Worm (Caenorhabditis elegans): ENCODE measurements around the gene gtf-2E2.

The gtf-2E2 gene

DNA sequence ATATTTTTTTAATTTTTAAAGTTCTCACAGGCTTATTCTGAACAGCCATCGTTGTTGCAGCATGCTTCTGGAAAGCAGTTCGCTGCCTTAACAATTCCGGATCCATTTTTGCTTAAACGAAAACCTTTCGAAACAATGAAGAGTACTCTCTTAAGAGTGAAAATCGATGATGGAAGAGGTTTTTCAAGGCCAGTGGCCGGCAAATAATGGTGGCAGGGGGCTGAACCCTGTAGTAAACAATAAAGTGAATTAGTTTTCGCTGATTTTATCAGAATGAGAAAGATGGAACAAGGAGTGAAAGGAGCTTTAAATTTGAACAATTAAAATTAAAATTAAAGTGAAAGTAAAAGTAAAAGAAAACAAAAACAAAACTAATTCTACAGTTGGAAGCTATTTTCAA is at the start of gene gtf-2E2:
Gene gtf-2E2 (minus strand): TSS at position 111 of the 400 bp plus-strand sequence.
- TF ChIP-seq unc-62 (GFP tag; optimal IDR thresholded peaks at IDR 0.05): no peak

- no peak for TF ChIP-seq unc-62 (GFP tag; optimal IDR thresholded peaks at IDR 0.05)
Observed at ce11 chrII:11592023-11592422, 49.7 kb upstream of the gtf-2E2 start, which contains the start of gene F07A11.1. TSS of gene F07A11.1 (minus strand) at chrII:11592123.

DNA sequence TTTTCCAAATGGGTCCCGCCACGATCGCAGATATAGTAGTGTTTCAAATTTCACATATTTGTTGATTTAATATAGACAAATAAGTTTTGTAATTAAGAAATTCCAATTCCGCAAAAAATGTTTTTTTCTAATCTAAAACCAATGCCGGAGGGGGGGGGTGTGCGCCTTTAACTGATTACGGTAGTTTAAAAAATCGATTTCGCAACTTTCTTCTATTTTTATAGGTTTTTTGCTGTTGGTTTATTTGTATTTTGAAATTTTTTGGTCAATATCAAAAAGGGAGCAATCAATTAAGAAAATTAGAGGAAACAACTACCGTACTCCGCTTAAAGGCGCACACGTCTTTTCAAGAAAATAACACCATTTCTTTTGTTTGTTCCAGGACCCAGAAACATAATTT is 49.3 kb upstream of the gtf-2E2 start:
- no peak for TF ChIP-seq unc-62 (GFP tag; optimal IDR thresholded peaks at IDR 0.05)

DNA sequence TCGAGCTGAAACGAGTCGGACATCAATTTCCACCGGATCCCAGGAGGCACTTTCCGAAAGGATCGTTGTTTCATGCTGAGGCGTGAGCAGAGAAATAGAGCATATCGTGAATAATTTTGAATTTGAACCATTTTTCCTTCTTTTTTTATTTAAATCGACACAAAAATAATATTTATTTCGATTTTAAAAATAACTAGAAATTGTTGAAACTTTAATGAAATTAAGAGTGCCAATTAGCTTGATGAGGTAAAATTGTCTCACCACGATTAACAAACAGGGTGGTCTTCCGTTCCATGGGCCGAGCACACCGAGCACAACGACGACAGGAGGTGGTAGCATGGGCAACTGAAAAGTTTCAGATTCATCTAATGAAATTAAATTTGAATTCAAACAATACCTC is 46.0 kb upstream of the gtf-2E2 start:
- TF ChIP-seq unc-62 (GFP tag; optimal IDR thresholded peaks at IDR 0.05): no peak

DNA sequence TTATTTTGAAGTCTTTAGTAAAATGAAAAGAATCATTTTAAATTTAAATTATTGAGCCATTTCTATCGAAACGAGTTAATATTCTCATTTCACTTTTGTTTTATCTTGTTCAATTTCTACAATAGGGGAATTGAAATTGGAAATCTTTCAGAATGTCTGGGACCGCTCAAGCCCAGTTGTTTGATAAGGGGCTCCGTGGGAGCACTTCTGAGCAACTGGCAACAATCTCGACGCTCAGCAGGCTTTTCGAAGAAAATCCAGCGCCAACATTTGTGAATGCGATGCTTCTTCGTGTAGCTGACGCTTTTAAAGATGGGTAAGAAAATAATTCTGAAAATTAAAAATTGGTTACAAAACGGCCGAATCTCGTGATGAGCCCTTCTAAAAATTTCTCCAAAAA is 40.4 kb upstream of the gtf-2E2 start, which contains the start of gene ints-7:
Gene ints-7 (plus strand): TSS at position 152 of the 400 bp plus-strand sequence.
- TF ChIP-seq unc-62 (GFP tag; optimal IDR thresholded peaks at IDR 0.05): no peak

ce11 chrII:11578327-11578726 is 36.0 kb upstream of the gtf-2E2 start, which contains the start of gene smc-6:
TSS of gene smc-6 (plus strand) at chrII:11578716.
- TF ChIP-seq unc-62 (GFP tag; optimal IDR thresholded peaks at IDR 0.05): no peak

- no peak for TF ChIP-seq unc-62 (GFP tag; optimal IDR thresholded peaks at IDR 0.05)
Observed at ce11 chrII:11577861-11578260, 35.6 kb upstream of the gtf-2E2 start.

- TF ChIP-seq unc-62 (GFP tag; optimal IDR thresholded peaks at IDR 0.05): no peak
Observed at ce11 chrII:11577397-11577796, 35.1 kb upstream of the gtf-2E2 start, which contains the start of gene pcs-1. TSS of gene pcs-1 (minus strand) at chrII:11577740.

ce11 chrII:11572944-11573343 is 30.6 kb upstream of the gtf-2E2 start, which contains the start of gene F54D5.2:
TSS of gene F54D5.2 (plus strand) at chrII:11573180.
- no peak for TF ChIP-seq unc-62 (GFP tag; optimal IDR thresholded peaks at IDR 0.05)

- TF ChIP-seq unc-62 (GFP tag; optimal IDR thresholded peaks at IDR 0.05): no peak
Observed at ce11 chrII:11571260-11571854, 29.1 kb upstream of the gtf-2E2 start, which contains the start of gene F54D5.3. TSS of gene F54D5.3 (plus strand) at chrII:11571805.

ce11 chrII:11569213-11569868 is 27.0 kb upstream of the gtf-2E2 start, which contains the start of the genes F54D5.23 and F54D5.4:
TSS of gene F54D5.23 (minus strand) at chrII:11569287.
TSS of gene F54D5.4 (plus strand) at chrII:11569818.
- TF ChIP-seq unc-62 (GFP tag; optimal IDR thresholded peaks at IDR 0.05): no peak

ce11 chrII:11568670-11569069 is 26.4 kb upstream of the gtf-2E2 start:
- TF ChIP-seq unc-62 (GFP tag; optimal IDR thresholded peaks at IDR 0.05): no peak

DNA sequence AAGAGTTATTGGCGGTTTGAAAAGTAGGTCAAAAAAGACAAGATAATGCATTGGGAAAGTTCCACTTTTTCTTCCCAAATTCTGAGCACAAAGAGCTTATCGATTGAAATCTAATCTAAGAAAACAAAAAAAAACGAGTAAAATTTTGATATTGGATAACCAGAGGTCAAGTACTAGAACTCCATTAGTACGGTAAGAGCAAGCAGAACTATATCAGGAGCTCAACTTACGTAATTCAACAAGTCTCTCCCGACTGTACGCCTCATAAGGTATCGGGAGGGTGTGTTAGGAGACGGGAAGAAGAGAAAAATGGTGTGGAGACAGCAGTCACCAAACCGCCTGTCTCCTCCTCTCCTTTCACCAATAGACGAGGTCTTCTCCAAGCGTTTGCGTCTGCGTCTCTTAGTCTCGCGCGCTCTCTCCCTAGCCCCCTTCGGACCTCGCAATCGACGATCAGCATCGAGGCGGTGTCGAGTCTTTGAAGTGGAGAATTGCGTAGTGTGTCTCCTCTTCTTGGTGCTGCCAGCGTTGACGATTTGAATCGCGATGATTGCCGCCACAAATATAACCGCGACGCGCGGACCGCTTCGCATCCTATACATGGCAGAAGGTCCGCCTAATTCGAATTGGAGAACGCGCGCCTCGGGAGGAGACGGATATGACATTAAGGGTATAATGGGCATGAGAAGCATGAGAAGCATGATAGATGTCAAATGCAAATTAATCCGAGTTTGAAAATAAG is 24.8 kb upstream of the gtf-2E2 start, which contains the start of gene F54D5.5:
Gene F54D5.5 (minus strand): TSS at position 51 of the 742 bp plus-strand sequence.
- no peak for TF ChIP-seq unc-62 (GFP tag; optimal IDR thresholded peaks at IDR 0.05)

ce11 chrII:11564127-11564526 is 21.8 kb upstream of the gtf-2E2 start, which contains the start of gene F54D5.15:
TSS of gene F54D5.15 (minus strand) at chrII:11564227.
- no peak for TF ChIP-seq unc-62 (GFP tag; optimal IDR thresholded peaks at IDR 0.05)

DNA sequence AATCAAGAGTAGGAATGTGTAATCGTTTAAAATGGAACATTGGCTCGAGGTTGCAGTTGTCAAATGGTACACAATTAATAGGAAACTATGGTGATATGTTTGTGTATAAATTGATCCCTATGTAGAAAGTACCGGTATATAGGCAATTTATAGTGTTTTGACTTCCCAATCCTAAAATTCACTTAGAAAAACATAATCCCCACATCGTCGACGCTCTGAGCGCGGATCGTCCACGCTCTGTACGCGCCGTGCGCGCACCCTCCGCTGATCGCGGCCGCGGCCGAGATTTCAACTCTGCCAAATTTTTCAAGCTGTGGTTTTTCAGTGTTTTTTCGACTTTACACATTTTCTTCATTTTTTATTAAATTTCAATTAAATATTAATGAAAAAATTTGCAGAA is 14.0 kb upstream of the gtf-2E2 start, which contains the start of gene F54D5.17:
Gene F54D5.17 (plus strand): TSS at position 301 of the 400 bp plus-strand sequence.
- no peak for TF ChIP-seq unc-62 (GFP tag; optimal IDR thresholded peaks at IDR 0.05)

- no peak for TF ChIP-seq unc-62 (GFP tag; optimal IDR thresholded peaks at IDR 0.05)
Observed at ce11 chrII:11555634-11556033, 13.3 kb upstream of the gtf-2E2 start, which contains the start of gene F54D5.24. TSS of gene F54D5.24 (plus strand) at chrII:11555949.
